Worm (Caenorhabditis elegans) whole organism, mixed stage, embryonic: ENCODE results near the gene F43G6.10.

ENCODE experiments used
- bed-3 ChIP-seq: fragments of 200-800 bp; sonication (Bioruptor generic); optimal IDR thresholded peaks from 3 replicates; lab custom pipeline; 2018; ENCODE audit warnings: mild to moderate bottlenecking, missing genetic modification characterization, moderate library complexity, missing compliant biosample characterization
- blmp-1 ChIP-seq: fragments of 150-350 bp; optimal IDR thresholded peaks from 2 replicates; lab custom pipeline; 2014; ENCODE audit warnings: missing biosample characterization, missing genetic modification characterization
- ceh-39 ChIP-seq: fragments of 150-350 bp; optimal IDR thresholded peaks from 2 replicates; lab custom pipeline; 2014; ENCODE audit warnings: missing biosample characterization, missing genetic modification characterization
- ceh-43 ChIP-seq: fragments of 200-800 bp; sonication (Bioruptor generic); optimal IDR thresholded peaks from 2 replicates; lab custom pipeline; 2018; ENCODE audit warnings: mild to moderate bottlenecking, missing genetic modification characterization, moderate library complexity, missing compliant biosample characterization
- ceh-83 ChIP-seq: fragments of 200-800 bp; sonication (Bioruptor generic); optimal IDR thresholded peaks from 2 replicates; lab custom pipeline; 2018; ENCODE audit warnings: mild to moderate bottlenecking, missing genetic modification characterization, missing compliant biosample characterization
- ces-1 ChIP-seq: fragments of 150-350 bp; optimal IDR thresholded peaks from 2 replicates; lab custom pipeline; 2014; ENCODE audit warnings: missing biosample characterization, missing genetic modification reagents, missing genetic modification characterization
- drap-1 ChIP-seq: fragments of 200-800 bp; sonication (Bioruptor generic); optimal IDR thresholded peaks from 3 replicates; lab custom pipeline; 2018; ENCODE audit warnings: mild to moderate bottlenecking, missing genetic modification characterization, missing compliant biosample characterization
- flh-1 ChIP-seq: fragments of 200-800 bp; sonication (Bioruptor generic); optimal IDR thresholded peaks from 2 replicates; lab custom pipeline; 2018; ENCODE audit warnings: mild to moderate bottlenecking, missing genetic modification characterization, moderate library complexity, missing compliant biosample characterization
- ham-2 ChIP-seq: fragments of 200-800 bp; sonication (Bioruptor generic); optimal IDR thresholded peaks from 2 replicates; lab custom pipeline; 2018; ENCODE audit warnings: mild to moderate bottlenecking, missing genetic modification characterization, missing compliant biosample characterization
- hlh-1 ChIP-seq: fragments of 150-350 bp; optimal IDR thresholded peaks from 2 replicates; lab custom pipeline; 2014; ENCODE audit warnings: missing biosample characterization, missing genetic modification reagents, missing genetic modification characterization
- lin-32 ChIP-seq: fragments of 200-800 bp; sonication (Bioruptor generic); optimal IDR thresholded peaks from 2 replicates; lab custom pipeline; 2018; ENCODE audit warnings: mild to moderate bottlenecking, missing genetic modification characterization, missing compliant biosample characterization
- lsy-2 ChIP-seq: fragments of 150-350 bp; optimal IDR thresholded peaks from 2 replicates; lab custom pipeline; 2014; ENCODE audit warnings: missing biosample characterization, missing genetic modification characterization
- mab-5 ChIP-seq: fragments of 150-350 bp; optimal IDR thresholded peaks from 2 replicates; lab custom pipeline; 2014; ENCODE audit warnings: missing biosample characterization, missing genetic modification characterization
- mep-1 ChIP-seq: fragments of 150-350 bp; optimal IDR thresholded peaks from 2 replicates; lab custom pipeline; 2017; ENCODE audit warnings: missing biosample characterization, missing genetic modification reagents, missing genetic modification characterization, inconsistent platforms
- mls-2 ChIP-seq: sonication (generic microtip); optimal IDR thresholded peaks from 2 replicates; lab custom pipeline; 2016; ENCODE audit warnings: mild to moderate bottlenecking, missing genetic modification characterization, moderate library complexity, missing compliant biosample characterization
- nhr-12 ChIP-seq: fragments of 150-350 bp; optimal IDR thresholded peaks from 2 replicates; lab custom pipeline; 2014; ENCODE audit warnings: missing biosample characterization, missing genetic modification characterization
- nhr-2 ChIP-seq: fragments of 150-350 bp; optimal IDR thresholded peaks from 2 replicates; lab custom pipeline; 2014; ENCODE audit warnings: missing biosample characterization, missing genetic modification characterization
- nhr-237 ChIP-seq: fragments of 150-350 bp; optimal IDR thresholded peaks from 2 replicates; lab custom pipeline; 2014; ENCODE audit warnings: missing biosample characterization, missing genetic modification characterization
- nhr-28 ChIP-seq: fragments of 150-350 bp; optimal IDR thresholded peaks from 2 replicates; lab custom pipeline; 2014; ENCODE audit warnings: missing biosample characterization, missing genetic modification characterization
- sem-2 ChIP-seq: fragments of 200-800 bp; sonication (Bioruptor generic); optimal IDR thresholded peaks from 2 replicates; lab custom pipeline; 2018; ENCODE audit warnings: mild to moderate bottlenecking, missing genetic modification characterization, missing compliant biosample characterization
- snpc-4 ChIP-seq: fragments of 150-350 bp; optimal IDR thresholded peaks from 2 replicates; lab custom pipeline; 2014; ENCODE audit warnings: missing biosample characterization, missing genetic modification characterization
- tbx-8 ChIP-seq: fragments of 200-800 bp; sonication (Bioruptor generic); optimal IDR thresholded peaks from 2 replicates; lab custom pipeline; 2018; ENCODE audit warnings: mild to moderate bottlenecking, missing genetic modification characterization, moderate library complexity, missing compliant biosample characterization
- unc-120 ChIP-seq: sonication (generic microtip); optimal IDR thresholded peaks from 2 replicates; lab custom pipeline; 2017; ENCODE audit warnings: missing genetic modification characterization, missing compliant biosample characterization; ENCODE audit not compliant: poor library complexity, severe bottlenecking
- unc-39 ChIP-seq: fragments of 150-350 bp; optimal IDR thresholded peaks from 2 replicates; lab custom pipeline; 2014; ENCODE audit warnings: missing biosample characterization, missing genetic modification characterization
- unc-62 ChIP-seq: fragments of 150-350 bp; optimal IDR thresholded peaks from 2 replicates; lab custom pipeline; 2014; ENCODE audit warnings: missing biosample characterization, missing genetic modification reagents, missing genetic modification characterization
- zip-8 ChIP-seq: fragments of 150-350 bp; optimal IDR thresholded peaks from 2 replicates; lab custom pipeline; 2014; ENCODE audit warnings: missing biosample characterization, missing genetic modification characterization

Gene F43G6.10

DNA sequence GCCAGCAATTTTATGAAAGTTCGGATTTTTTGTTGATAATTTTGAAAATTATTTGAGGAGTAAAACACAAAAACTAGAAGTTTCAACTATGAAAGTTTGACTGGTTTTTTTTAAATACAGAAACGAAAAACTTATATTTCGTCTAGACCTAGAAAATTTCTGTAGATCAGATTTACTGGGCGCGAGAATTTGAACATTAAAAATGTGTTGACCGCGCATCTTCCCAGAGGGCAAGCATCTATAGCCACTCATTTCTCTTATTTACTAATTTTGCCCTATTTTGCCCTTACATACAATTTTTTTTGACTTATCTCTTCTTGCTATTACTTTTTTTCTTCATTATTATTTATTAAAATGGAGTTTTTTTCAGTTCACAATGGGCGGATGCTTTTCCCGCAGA is at the start of gene F43G6.10:
Gene F43G6.10, plus strand, starts transcription at position 371 of the 400 bp plus-strand sequence.
- TF ChIP-seq nhr-2 (tag; lab: Kevin White, UChicago) (no peak), blmp-1 (tag; lab: Kevin White, UChicago) (no peak), ham-2 (GFP tag; lab: Kevin White, UChicago) (no peak)

DNA sequence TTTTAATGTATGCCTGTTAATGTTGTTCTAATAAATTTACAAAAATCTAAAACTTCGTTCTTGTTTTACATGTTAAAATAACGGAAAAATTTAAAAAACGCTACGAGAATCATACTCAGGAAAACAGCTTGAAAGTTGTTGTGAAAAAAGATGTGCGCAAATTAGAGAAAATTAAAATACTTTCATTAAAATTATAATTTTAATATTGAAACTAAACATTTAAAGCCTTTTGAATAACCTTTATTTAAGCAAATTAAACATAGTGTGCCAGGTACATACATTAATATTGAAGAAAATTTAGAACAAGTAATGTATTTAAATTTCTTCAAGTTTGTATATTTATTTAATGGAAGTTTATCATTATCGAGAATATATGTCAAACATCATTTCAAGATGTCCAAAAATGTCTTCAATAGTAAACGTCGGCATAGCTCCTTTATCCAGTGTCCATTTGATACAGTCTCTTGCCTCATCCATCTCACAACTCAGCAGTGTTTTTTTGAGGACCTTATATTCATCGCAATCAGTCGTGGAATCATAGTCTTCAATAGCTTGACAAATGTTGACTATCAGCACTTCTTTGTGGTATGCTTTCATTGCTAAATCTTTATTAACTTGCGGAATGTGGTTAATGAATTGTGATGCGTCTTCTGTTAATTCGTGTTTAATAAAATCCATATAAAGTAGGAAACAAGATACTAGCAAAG is 47.2 kb upstream of the F43G6.10 start:
- TF ChIP-seq nhr-237 (tag; lab: Kevin White, UChicago) (no peak), lsy-2 (tag; lab: Kevin White, UChicago) (peak; percentile 10), drap-1 (GFP tag; lab: Kevin White, UChicago) (no peak), mls-2 (no peak), hlh-1 (tag; lab: Kevin White, UChicago) (no peak), ces-1 (GFP tag; lab: Kevin White, UChicago) (peak; percentile 64), mep-1 (no peak), ceh-83 (no peak), nhr-2 (tag; lab: Kevin White, UChicago) (peak; percentile 60)

DNA sequence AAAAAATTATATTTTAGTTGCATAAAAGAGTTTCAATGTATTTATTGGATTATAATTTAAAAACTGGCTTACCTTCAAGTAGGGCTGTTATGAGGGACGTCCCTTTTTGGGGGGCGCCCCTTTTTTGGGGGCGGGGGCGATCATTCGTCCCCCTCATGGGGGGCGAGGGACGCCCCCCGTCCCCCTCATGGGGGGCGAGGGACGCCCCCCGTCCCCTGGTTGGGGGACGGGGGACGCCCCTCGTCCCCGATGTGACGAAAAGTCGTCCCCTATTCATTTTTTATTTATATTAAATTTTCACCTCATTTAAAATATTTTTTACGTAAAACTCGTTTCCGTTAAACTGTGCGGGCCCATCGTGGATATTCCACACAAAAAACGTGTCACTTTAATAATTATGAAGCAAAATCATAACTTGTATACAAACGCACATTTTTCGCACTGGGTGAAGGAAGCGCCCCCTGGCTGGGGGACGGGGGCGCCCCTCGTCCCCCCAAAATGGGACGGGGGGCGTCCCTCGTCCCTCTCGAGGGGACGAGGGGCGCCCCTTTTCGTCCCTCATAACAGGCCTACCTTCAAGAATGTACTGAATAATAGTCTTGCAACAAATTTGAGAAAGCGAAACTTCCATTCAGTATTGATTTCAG is 43.5 kb upstream of the F43G6.10 start:
- TF ChIP-seq unc-39 (tag; lab: Kevin White, UChicago) = no peak
- no peak for TF ChIP-seq sem-2
- TF ChIP-seq nhr-12 (tag; lab: Kevin White, UChicago) = no peak
- no peak for TF ChIP-seq tbx-8
- TF ChIP-seq unc-62 (GFP tag; lab: Kevin White, UChicago) = no peak
- no peak for TF ChIP-seq flh-1 (GFP tag; lab: Kevin White, UChicago)
- no peak for TF ChIP-seq unc-120 (tag; lab: Kevin White, UChicago)
- TF ChIP-seq ces-1 (GFP tag; lab: Kevin White, UChicago) = no peak
- TF ChIP-seq mep-1 = no peak
- no peak for TF ChIP-seq lin-32 (GFP tag; lab: Kevin White, UChicago)
- TF ChIP-seq hlh-1 (tag; lab: Kevin White, UChicago) = no peak
- TF ChIP-seq bed-3 (GFP tag; lab: Kevin White, UChicago) = no peak

DNA sequence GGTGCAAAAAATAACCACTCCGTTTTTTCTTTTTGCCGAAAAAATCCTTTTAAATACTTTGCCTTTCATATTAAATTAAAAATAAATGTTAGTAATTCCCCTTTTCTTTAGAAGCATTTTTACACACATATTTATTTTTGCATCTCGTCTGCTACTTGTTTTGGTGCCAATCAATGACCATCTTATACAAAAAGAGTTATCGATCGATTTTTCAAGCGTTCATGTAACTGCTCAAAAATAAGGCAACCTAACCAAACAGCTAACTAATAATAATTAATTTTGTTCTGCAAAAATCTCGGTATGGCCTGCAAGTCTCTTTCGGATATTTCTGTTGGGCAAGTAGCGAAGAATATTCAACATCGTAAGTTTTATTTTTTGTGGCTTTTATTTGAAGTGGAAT is 42.7 kb upstream of the F43G6.10 start, which contains the start of gene F44E5.2:
Gene F44E5.2, plus strand, starts transcription at position 301 of the 400 bp plus-strand sequence.
- TF ChIP-seq nhr-237 (tag; lab: Kevin White, UChicago) = no peak
- TF ChIP-seq mls-2 = no peak
- no peak for TF ChIP-seq snpc-4
- TF ChIP-seq ham-2 (GFP tag; lab: Kevin White, UChicago) = no peak
- no peak for TF ChIP-seq mab-5
- TF ChIP-seq lin-32 (GFP tag; lab: Kevin White, UChicago) = no peak
- TF ChIP-seq zip-8 (tag; lab: Kevin White, UChicago) = no peak

DNA sequence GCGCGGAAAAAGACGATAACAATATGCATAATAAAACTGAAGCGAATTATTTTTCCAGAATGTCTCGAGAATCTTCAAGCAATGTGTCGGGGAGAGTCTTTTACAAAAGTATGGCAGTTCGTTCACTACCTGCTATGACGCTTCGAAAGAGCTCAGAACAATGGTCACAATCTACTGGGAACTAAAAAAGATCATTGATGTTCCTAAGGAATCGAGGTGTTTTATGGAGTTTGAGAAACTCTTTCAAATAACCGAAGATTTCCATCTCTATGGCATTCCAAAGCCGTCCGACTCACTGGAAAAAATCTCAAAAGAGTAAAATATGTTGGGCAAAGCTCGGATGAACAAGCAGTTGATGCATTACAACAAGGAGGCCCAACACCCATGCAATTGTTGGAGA is 36.8 kb upstream of the F43G6.10 start, which contains the start of gene F44E5.15:
Gene F44E5.15, plus strand, starts transcription at position 301 of the 400 bp plus-strand sequence.
- no peak for TF ChIP-seq mep-1
- no peak for TF ChIP-seq unc-120 (tag; lab: Kevin White, UChicago)
- TF ChIP-seq tbx-8 = no peak
- no peak for TF ChIP-seq nhr-28 (tag; lab: Kevin White, UChicago)
- TF ChIP-seq unc-39 (tag; lab: Kevin White, UChicago) = no peak
- TF ChIP-seq ham-2 (GFP tag; lab: Kevin White, UChicago) = no peak
- no peak for TF ChIP-seq ceh-39 (tag; lab: Kevin White, UChicago)
- no peak for TF ChIP-seq zip-8 (tag; lab: Kevin White, UChicago)
- no peak for TF ChIP-seq hlh-1 (tag; lab: Kevin White, UChicago)
- no peak for TF ChIP-seq bed-3 (GFP tag; lab: Kevin White, UChicago)
- no peak for TF ChIP-seq ceh-43 (GFP tag; lab: Kevin White, UChicago)

DNA sequence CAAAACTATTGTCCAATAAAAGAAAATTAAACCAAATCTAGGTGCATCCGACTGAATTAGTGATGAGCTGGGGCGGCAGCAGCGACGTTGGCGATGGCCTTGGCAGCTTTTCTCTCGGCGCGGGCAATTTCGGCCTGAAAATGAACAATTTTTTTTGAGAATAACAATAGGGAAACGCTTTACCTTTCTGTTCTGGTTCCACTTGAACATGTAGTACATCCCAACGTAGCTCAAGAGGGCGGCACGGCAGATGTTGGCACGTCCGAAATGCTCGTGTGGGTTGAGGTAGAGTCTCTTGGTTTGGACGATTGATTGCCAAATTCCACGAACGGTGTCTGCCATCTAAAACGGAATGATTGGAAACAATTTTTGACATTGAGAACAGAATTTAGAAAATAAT is 34.9 kb upstream of the F43G6.10 start, which contains the start of gene F44E5.1:
Gene F44E5.1, minus strand, starts transcription at position 342 of the 400 bp plus-strand sequence.
- no peak for TF ChIP-seq ceh-43 (GFP tag; lab: Kevin White, UChicago)
- TF ChIP-seq lin-32 (GFP tag; lab: Kevin White, UChicago) = no peak
- no peak for TF ChIP-seq sem-2
